Worm (Caenorhabditis elegans): ENCODE measurements around the gene ZK1055.2.

ZK1055.2 gene

DNA sequence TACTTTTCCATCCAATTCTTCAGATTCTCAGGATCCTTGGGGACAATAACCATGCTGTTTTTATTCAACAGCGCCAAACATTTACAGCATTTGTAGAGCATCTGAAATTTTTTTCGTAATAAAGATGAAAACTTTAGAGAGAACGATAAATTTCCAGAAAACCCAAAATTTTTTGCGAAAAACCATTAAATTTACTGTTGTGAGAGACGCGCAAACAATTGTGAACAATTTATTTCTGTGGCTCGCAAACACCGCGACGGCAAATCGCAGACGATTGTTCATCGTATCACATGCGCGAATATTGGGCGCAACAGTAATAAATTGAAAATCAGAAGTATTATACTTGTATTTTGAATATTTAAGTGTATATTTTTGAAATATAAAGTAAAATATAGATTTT lies 20.7 kb downstream of the ZK1055.2 start, which contains the start of gene gon-14:
Gene gon-14 (minus strand): TSS at position 101 of the 400 bp plus-strand sequence.
- TF ChIP-seq sem-4 (tag; optimal IDR thresholded peaks at IDR 0.05) (no peak), nhr-21 (tag; optimal IDR thresholded peaks at IDR 0.05) (no peak), R02D3.7 (tag; optimal IDR thresholded peaks at IDR 0.05) (no peak), peb-1 (tag; optimal IDR thresholded peaks at IDR 0.05) (no peak), nhr-12 (tag; optimal IDR thresholded peaks at IDR 0.05) (no peak), egl-27 (tag; optimal IDR thresholded peaks at IDR 0.05) (no peak), ama-1 (optimal IDR thresholded peaks at IDR 0.05) (no peak), ceh-16 (tag; optimal IDR thresholded peaks at IDR 0.05) (no peak), gmeb-1 (tag; optimal IDR thresholded peaks at IDR 0.05) (no peak), ZK546.5 (tag; optimal IDR thresholded peaks at IDR 0.05) (no peak), unc-55 (GFP tag; optimal IDR thresholded peaks at IDR 0.05) (no peak), ztf-11 (tag; optimal IDR thresholded peaks at IDR 0.05) (no peak), ztf-1 (GFP tag; conservative IDR thresholded peaks at IDR 0.05) (no peak), dmd-4 (tag; optimal IDR thresholded peaks at IDR 0.05) (no peak), sma-9 (GFP tag; optimal IDR thresholded peaks at IDR 0.05) (no peak), sma-9 (tag; optimal IDR thresholded peaks at IDR 0.05) (no peak)

ce11 chrV:6611504-6611903 lies 21.1 kb downstream of the ZK1055.2 start:
- TF ChIP-seq F13H6.1 (tag; optimal IDR thresholded peaks at IDR 0.05) (no peak), sma-3 (GFP tag; optimal IDR thresholded peaks at IDR 0.05) (no peak), nhr-25 (tag; optimal IDR thresholded peaks at IDR 0.05) (no peak), gmeb-1 (tag; optimal IDR thresholded peaks at IDR 0.05) (no peak), blmp-1 (tag; optimal IDR thresholded peaks at IDR 0.05; ENCODE audit: insufficient read depth) (no peak), nhr-11 (tag; optimal IDR thresholded peaks at IDR 0.05) (no peak), lin-39 (tag; optimal IDR thresholded peaks at IDR 0.05) (no peak), lsy-2 (tag; optimal IDR thresholded peaks at IDR 0.05) (peak in 1 of 2 experiments; percentile 89), mbf-1 (tag; optimal IDR thresholded peaks at IDR 0.05) (no peak), C34F6.9 (tag; optimal IDR thresholded peaks at IDR 0.05) (peak; percentile 7), nhr-12 (tag; optimal IDR thresholded peaks at IDR 0.05) (no peak), nhr-129 (tag; optimal IDR thresholded peaks at IDR 0.05) (peak; percentile 12), elt-1 (tag; optimal IDR thresholded peaks at IDR 0.05) (no peak)

DNA sequence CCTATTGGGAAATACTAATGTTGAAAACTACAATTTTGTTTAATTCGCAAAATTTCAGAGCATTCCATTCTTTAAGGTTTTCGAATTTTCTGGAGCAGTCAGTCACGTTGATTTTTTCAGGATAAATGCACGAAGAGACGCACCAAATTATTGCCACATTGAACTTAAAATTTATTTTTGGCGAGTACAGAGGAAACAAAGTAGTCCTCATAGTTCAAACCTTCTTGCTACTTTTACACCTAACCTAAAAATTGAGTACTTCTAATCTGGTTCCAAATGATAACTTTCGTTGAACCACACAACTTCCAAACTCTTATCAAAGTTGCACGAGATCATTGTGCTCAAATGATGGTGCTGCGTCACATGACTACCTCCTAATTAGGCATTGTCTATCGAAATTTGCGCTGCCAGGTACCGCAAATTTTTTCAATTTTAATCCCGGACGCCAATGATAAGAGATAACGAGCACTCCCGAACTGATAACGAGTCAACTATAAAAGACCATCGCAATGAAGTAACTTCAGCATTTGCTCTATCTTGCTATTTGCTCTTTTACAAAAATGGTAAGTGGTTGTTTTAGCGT lies 23.9 kb downstream of the ZK1055.2 start, which contains the start of gene cpr-4:
Gene cpr-4 (plus strand): TSS at position 523 of the 583 bp plus-strand sequence.
- TF ChIP-seq elt-1 (tag; optimal IDR thresholded peaks at IDR 0.05) = no peak
- peak; percentile 50 for TF ChIP-seq gmeb-1 (tag; optimal IDR thresholded peaks at IDR 0.05)
- TF ChIP-seq ztf-1 (GFP tag; conservative IDR thresholded peaks at IDR 0.05) = no peak
- no peak for TF ChIP-seq peb-1 (tag; optimal IDR thresholded peaks at IDR 0.05)
- no peak for TF ChIP-seq ceh-82 (tag; optimal IDR thresholded peaks at IDR 0.05)
- peak; percentile 47 for TF ChIP-seq sma-3 (GFP tag; optimal IDR thresholded peaks at IDR 0.05)
- TF ChIP-seq nhr-6 (tag; optimal IDR thresholded peaks at IDR 0.05) = no peak
- no peak for TF ChIP-seq unc-39 (tag; optimal IDR thresholded peaks at IDR 0.05)
- no peak for TF ChIP-seq nhr-12 (tag; optimal IDR thresholded peaks at IDR 0.05)
- TF ChIP-seq blmp-1 (tag; optimal IDR thresholded peaks at IDR 0.05; ENCODE audit: insufficient read depth) = no peak
- peak in 1 of 2 experiments; percentile 29 for TF ChIP-seq lsy-2 (tag; optimal IDR thresholded peaks at IDR 0.05)
- TF ChIP-seq ztf-11 (tag; optimal IDR thresholded peaks at IDR 0.05) = no peak
- TF ChIP-seq nhr-25 (tag; optimal IDR thresholded peaks at IDR 0.05) = no peak
- no peak for TF ChIP-seq nhr-77 (tag; optimal IDR thresholded peaks at IDR 0.05)
- no peak for TF ChIP-seq nhr-11 (tag; optimal IDR thresholded peaks at IDR 0.05)
- peak; percentile 76 for TF ChIP-seq crh-2 (tag; optimal IDR thresholded peaks at IDR 0.05)
- peak; percentile 89 for TF ChIP-seq fos-1 (tag; optimal IDR thresholded peaks at IDR 0.05)
- TF ChIP-seq sma-9 (GFP tag; optimal IDR thresholded peaks at IDR 0.05) = peak; percentile 81
- TF ChIP-seq sma-9 (tag; optimal IDR thresholded peaks at IDR 0.05) = no peak
- no peak for TF ChIP-seq unc-62 (GFP tag; optimal IDR thresholded peaks at IDR 0.05)
- TF ChIP-seq lin-11 (tag; optimal IDR thresholded peaks at IDR 0.05) = no peak
- no peak for TF ChIP-seq ZK546.5 (tag; optimal IDR thresholded peaks at IDR 0.05)
- TF ChIP-seq C34F6.9 (tag; optimal IDR thresholded peaks at IDR 0.05) = no peak
- no peak for TF ChIP-seq nhr-21 (tag; optimal IDR thresholded peaks at IDR 0.05)
- peak; percentile 20 for TF ChIP-seq ama-1 (optimal IDR thresholded peaks at IDR 0.05)
- no peak for TF ChIP-seq Y55F3AM.14 (GFP tag; optimal IDR thresholded peaks at IDR 0.05)
- no peak for TF ChIP-seq snpc-4 (tag; optimal IDR thresholded peaks at IDR 0.05)
- TF ChIP-seq dmd-4 (tag; optimal IDR thresholded peaks at IDR 0.05) = no peak
- TF ChIP-seq nhr-23 (tag; optimal IDR thresholded peaks at IDR 0.05) = no peak
- TF ChIP-seq nhr-129 (tag; optimal IDR thresholded peaks at IDR 0.05) = peak; percentile 19
- TF ChIP-seq F13H6.1 (tag; optimal IDR thresholded peaks at IDR 0.05) = peak; percentile 50
- TF ChIP-seq ceh-16 (tag; optimal IDR thresholded peaks at IDR 0.05) = no peak
- TF ChIP-seq mbf-1 (tag; optimal IDR thresholded peaks at IDR 0.05) = no peak
- TF ChIP-seq elt-3 (tag; optimal IDR thresholded peaks at IDR 0.05) = no peak
- TF ChIP-seq R02D3.7 (tag; optimal IDR thresholded peaks at IDR 0.05) = no peak
- no peak for TF ChIP-seq nhr-10 (tag; optimal IDR thresholded peaks at IDR 0.05)
- TF ChIP-seq alr-1 (tag; optimal IDR thresholded peaks at IDR 0.05) = no peak
- TF ChIP-seq egl-27 (tag; optimal IDR thresholded peaks at IDR 0.05) = no peak
- no peak for TF ChIP-seq unc-55 (GFP tag; optimal IDR thresholded peaks at IDR 0.05)
- TF ChIP-seq sem-4 (tag; optimal IDR thresholded peaks at IDR 0.05) = no peak
- no peak for TF ChIP-seq lin-39 (tag; optimal IDR thresholded peaks at IDR 0.05)
- TF ChIP-seq nhr-237 (tag; optimal IDR thresholded peaks at IDR 0.05) = no peak
- TF ChIP-seq mdl-1 (tag; optimal IDR thresholded peaks at IDR 0.05) = peak in 1 of 2 experiments; percentile 8
- TF ChIP-seq mab-5 (tag; optimal IDR thresholded peaks at IDR 0.05) = no peak
- TF ChIP-seq aly-2 (tag; optimal IDR thresholded peaks at IDR 0.05) = no peak
- no peak for TF ChIP-seq ztf-4 (tag; optimal IDR thresholded peaks at IDR 0.05)

All from whole organism, L2 larva.